Fruit fly (Drosophila melanogaster): ENCODE measurements around the gene Afti.
A peak's percentile ranks its signal among the peaks of the same experiment; 100 is the strongest.

The Afti gene

DNA sequence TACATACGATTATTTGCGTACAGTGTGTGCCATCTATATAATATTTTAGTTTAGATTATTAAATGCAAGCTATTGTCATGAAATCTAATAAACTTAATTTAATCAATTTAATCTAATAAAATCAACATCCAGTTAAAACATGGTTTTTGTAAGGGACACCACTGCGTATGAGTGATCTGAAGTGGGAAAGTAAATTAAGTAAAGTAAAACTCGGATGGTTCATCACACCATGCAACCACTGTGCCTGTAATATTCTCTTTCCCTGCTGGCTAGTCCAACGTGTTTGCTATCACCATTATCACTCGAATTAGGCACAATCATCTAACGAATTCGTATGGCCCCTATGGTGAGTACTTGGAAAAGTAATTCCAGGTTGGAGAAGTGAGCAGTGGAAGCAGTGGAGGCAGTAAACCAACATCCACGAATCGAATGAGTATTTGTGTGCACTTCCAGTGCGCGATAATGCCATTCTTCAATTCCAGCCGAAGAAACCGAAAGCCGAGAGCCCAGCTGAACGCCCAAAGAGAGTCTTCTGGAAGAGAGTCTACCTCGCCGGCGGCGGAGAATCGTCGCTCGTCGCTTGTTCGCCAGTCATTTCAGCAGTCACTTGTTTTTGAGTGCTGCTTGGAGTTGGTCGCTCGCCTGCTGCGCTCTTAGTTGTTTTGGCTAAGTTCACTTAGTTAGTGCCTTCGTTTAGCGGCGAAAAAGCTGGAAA, 37.7 kb downstream of the Afti start, which contains the start of gene red (continued):
- TF ChIP-seq CG15696 (tag; optimal IDR thresholded peaks at IDR 0.05) = peak; percentile 27
- peak; percentile 44 for TF ChIP-seq tin (GFP tag; optimal IDR thresholded peaks at IDR 0.05)
- peak; percentile 49; the same call in 1 of the 2 replicates for TF ChIP-seq dati (GFP tag; IDR thresholded peaks at IDR 0.05)
- peak; percentile 68 for TF ChIP-seq CG10979 (tag; optimal IDR thresholded peaks at IDR 0.05)
- TF ChIP-seq pb (GFP tag; optimal IDR thresholded peaks at IDR 0.05) = no peak
- peak; percentile 49 for TF ChIP-seq lbe (GFP tag; optimal IDR thresholded peaks at IDR 0.05)
- TF ChIP-seq fd3F (GFP tag; optimal IDR thresholded peaks at IDR 0.05) = peak; percentile 62
- peak; percentile 54 for TF ChIP-seq CG18011 (GFP tag; optimal IDR thresholded peaks at IDR 0.05)
- TF ChIP-seq ac (GFP tag; optimal IDR thresholded peaks at IDR 0.05) = no peak
- TF ChIP-seq CG32767 (GFP tag; IDR thresholded peaks at IDR 0.05) = 0 out of 2 replicates have a peak, but pooled peaks have one; percentile 24
- TF ChIP-seq disco-r (GFP tag; optimal IDR thresholded peaks at IDR 0.05) = peak; percentile 14
- TF ChIP-seq CG34376 (GFP tag; optimal IDR thresholded peaks at IDR 0.05) = peak; percentile 98
- peak; percentile 17 for TF ChIP-seq CG16815 (GFP tag; optimal IDR thresholded peaks at IDR 0.05)
- no peak for TF ChIP-seq CG4282 (GFP tag; optimal IDR thresholded peaks at IDR 0.05)
- TF ChIP-seq Myb (GFP tag; optimal IDR thresholded peaks at IDR 0.05) = no peak
- peak; percentile 12 for TF ChIP-seq CG31365 (tag; optimal IDR thresholded peaks at IDR 0.05)
- peak; percentile 88 for TF ChIP-seq CG12769 (tag; optimal IDR thresholded peaks at IDR 0.05)
- TF ChIP-seq CG14710 (tag; optimal IDR thresholded peaks at IDR 0.05) = peak; percentile 31
- TF ChIP-seq CG7357 (GFP tag; IDR thresholded peaks at IDR 0.05) = no peak
- peak; percentile 51 for TF ChIP-seq Bteb2 (GFP tag; optimal IDR thresholded peaks at IDR 0.05)
- TF ChIP-seq CG4424 (GFP tag; optimal IDR thresholded peaks at IDR 0.05) = peak; percentile 56
- TF ChIP-seq schlank (tag; optimal IDR thresholded peaks at IDR 0.05) = peak; percentile 36
- TF ChIP-seq sob (GFP tag; IDR thresholded peaks at IDR 0.05) = peak; percentile 77
- peak; percentile 42 for TF ChIP-seq CG1602 (GFP tag; optimal IDR thresholded peaks at IDR 0.05)
- TF ChIP-seq peb (GFP tag; IDR thresholded peaks at IDR 0.05) = 0 out of 2 replicates have a peak, but pooled peaks have one; percentile 30
- TF ChIP-seq CG15011 (GFP tag; optimal IDR thresholded peaks at IDR 0.05) = peak; percentile 64
- no peak for TF ChIP-seq ato (GFP tag; IDR thresholded peaks at IDR 0.05; ENCODE audit: partially characterized antibody)
- no peak for TF ChIP-seq Doc3 (GFP tag; IDR thresholded peaks at IDR 0.05; ENCODE audit: partially characterized antibody)
- TF ChIP-seq zf30C (GFP tag; optimal IDR thresholded peaks at IDR 0.05) = no peak
- TF ChIP-seq CG10462 (GFP tag; optimal IDR thresholded peaks at IDR 0.05) = peak; percentile 10
- TF ChIP-seq CG11695 (GFP tag; IDR thresholded peaks at IDR 0.05) = peak; percentile 83
- TF ChIP-seq CG17912 (GFP tag; optimal IDR thresholded peaks at IDR 0.05) = no peak
- TF ChIP-seq Ets97D (GFP tag; optimal IDR thresholded peaks at IDR 0.05) = peak; percentile 0
- TF ChIP-seq Lhr (GFP tag; optimal IDR thresholded peaks at IDR 0.05) = no peak
- peak; percentile 45; the same call in 1 of the 3 replicates for TF ChIP-seq CG11093 (GFP tag; IDR thresholded peaks at IDR 0.05)
- peak; percentile 24 for TF ChIP-seq tx (GFP tag; optimal IDR thresholded peaks at IDR 0.05)
- peak; percentile 68 for TF ChIP-seq CG10274 (GFP tag; optimal IDR thresholded peaks at IDR 0.05)
- no peak for TF ChIP-seq MESR4 (GFP tag; optimal IDR thresholded peaks at IDR 0.05)
- TF ChIP-seq dmrt99B (tag; optimal IDR thresholded peaks at IDR 0.05) = peak; percentile 81
- TF ChIP-seq sens-2 (GFP tag; IDR thresholded peaks at IDR 0.05) = 0 out of 2 replicates have a peak, but pooled peaks have one; percentile 9
- TF ChIP-seq chm (GFP tag; IDR thresholded peaks at IDR 0.05) = peak; percentile 19; the same call in 1 of the 2 replicates
- TF ChIP-seq CG31224 (GFP tag; IDR thresholded peaks at IDR 0.05) = peak; percentile 63
- TF ChIP-seq CG10565 (GFP tag; optimal IDR thresholded peaks at IDR 0.05) = no peak
- no peak for TF ChIP-seq bab2 (GFP tag; optimal IDR thresholded peaks at IDR 0.05)
- peak; percentile 75 for TF ChIP-seq Oli (tag; optimal IDR thresholded peaks at IDR 0.05)
- no peak for TF ChIP-seq CG1832 (GFP tag; optimal IDR thresholded peaks at IDR 0.05)
- TF ChIP-seq E2f1 (GFP tag; IDR thresholded peaks at IDR 0.05) = peak; percentile 60
- TF ChIP-seq CG34224 (GFP tag; IDR thresholded peaks at IDR 0.05; ENCODE audit: partially characterized antibody) = peak; percentile 10; the same call in 1 of the 3 replicates
- peak; percentile 10; the same call in 1 of the 2 replicates for TF ChIP-seq amos (GFP tag; IDR thresholded peaks at IDR 0.05; ENCODE audit: partially characterized antibody)

Data from whole organism, embryonic.